Worm (Caenorhabditis elegans): ENCODE data around the gene D1086.5.
A peak's percentile ranks its signal among the peaks of the same experiment; 100 is the strongest.
"Not testable (repeated sequence)": the region's sequence is repeated elsewhere in the genome, so short reads cannot be mapped to it uniquely, and the experiment has no call there.

The D1086.5 gene

ce11 chrV:14090309-14090967 lies at the start of gene D1086.5, which contains the start of gene him-5:
Gene D1086.5 (minus strand): TSS chrV:14090359.
Gene him-5 (plus strand): TSS chrV:14090426.
- TF ChIP-seq ref-1 (GFP tag; conservative IDR thresholded peaks at IDR 0.05) (no peak), med-1 (GFP tag; optimal IDR thresholded peaks at IDR 0.05; ENCODE audit: insufficient read depth) (no peak), ztf-29 (GFP tag; IDR thresholded peaks at IDR 0.05) (no peak), tab-1 (GFP tag; IDR thresholded peaks at IDR 0.05) (no peak), T22C8.4 (GFP tag; IDR thresholded peaks at IDR 0.05) (no peak), cog-1 (tag; optimal IDR thresholded peaks at IDR 0.05) (no peak), flt-1 (GFP tag; IDR thresholded peaks at IDR 0.05) (no peak), klf-2 (GFP tag; conservative IDR thresholded peaks at IDR 0.05) (no peak), ztf-23 (GFP tag; IDR thresholded peaks at IDR 0.05) (no peak)

ce11 chrV:14139252-14140100 lies 49.3 kb upstream of the D1086.5 start:
- TF ChIP-seq tab-1 (GFP tag; IDR thresholded peaks at IDR 0.05) (no peak), cog-1 (tag; optimal IDR thresholded peaks at IDR 0.05) (peak; percentile 4)

ce11 chrV:14137766-14138165 lies 47.6 kb upstream of the D1086.5 start, which contains the start of gene AH10.4:
Gene AH10.4 (minus strand): TSS chrV:14137866.
- TF ChIP-seq ztf-23 (GFP tag; IDR thresholded peaks at IDR 0.05); med-1 (GFP tag; optimal IDR thresholded peaks at IDR 0.05; ENCODE audit: insufficient read depth); flt-1 (GFP tag; IDR thresholded peaks at IDR 0.05): not testable (repeated sequence)

DNA sequence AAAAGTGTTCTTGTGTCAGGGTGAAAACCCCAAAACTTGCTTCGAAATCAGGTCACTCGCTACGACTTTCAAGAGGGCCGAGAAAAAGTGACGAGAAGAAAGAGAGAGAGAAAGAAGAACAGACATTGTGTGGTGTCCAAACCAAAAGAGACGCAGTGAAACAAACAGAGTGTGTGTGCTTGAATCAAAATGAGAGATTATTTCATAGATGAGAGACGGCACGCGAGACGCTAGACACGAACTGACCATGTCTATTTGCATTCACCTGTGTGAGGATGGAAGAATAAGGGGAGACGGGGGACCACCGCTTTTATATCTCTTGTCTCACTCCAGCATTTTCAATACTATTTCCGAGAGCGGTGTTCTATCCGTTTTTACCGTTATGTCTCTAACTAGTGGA lies 46.0 kb upstream of the D1086.5 start:
- TF ChIP-seq ztf-23 (GFP tag; IDR thresholded peaks at IDR 0.05) (no peak), ref-1 (GFP tag; conservative IDR thresholded peaks at IDR 0.05) (no peak), T22C8.4 (GFP tag; IDR thresholded peaks at IDR 0.05) (no peak), med-1 (GFP tag; optimal IDR thresholded peaks at IDR 0.05; ENCODE audit: insufficient read depth) (no peak), cog-1 (tag; optimal IDR thresholded peaks at IDR 0.05) (peak; percentile 40), tab-1 (GFP tag; IDR thresholded peaks at IDR 0.05) (no peak), flt-1 (GFP tag; IDR thresholded peaks at IDR 0.05) (0 out of 2 replicates have a peak, but pooled peaks have one; percentile 6), ztf-29 (GFP tag; IDR thresholded peaks at IDR 0.05) (no peak), klf-2 (GFP tag; conservative IDR thresholded peaks at IDR 0.05) (no peak)

ce11 chrV:14134757-14135441 lies 44.7 kb upstream of the D1086.5 start:
- TF ChIP-seq flt-1 (GFP tag; IDR thresholded peaks at IDR 0.05) (no peak), klf-2 (GFP tag; conservative IDR thresholded peaks at IDR 0.05) (no peak), T22C8.4 (GFP tag; IDR thresholded peaks at IDR 0.05) (no peak), tab-1 (GFP tag; IDR thresholded peaks at IDR 0.05) (no peak), ztf-23 (GFP tag; IDR thresholded peaks at IDR 0.05) (no peak), cog-1 (tag; optimal IDR thresholded peaks at IDR 0.05) (no peak), ref-1 (GFP tag; conservative IDR thresholded peaks at IDR 0.05) (no peak), med-1 (GFP tag; optimal IDR thresholded peaks at IDR 0.05; ENCODE audit: insufficient read depth) (no peak), ztf-29 (GFP tag; IDR thresholded peaks at IDR 0.05) (no peak)

ce11 chrV:14133002-14133763 lies 43.0 kb upstream of the D1086.5 start:
- no peak for TF ChIP-seq cog-1 (tag; optimal IDR thresholded peaks at IDR 0.05)
- TF ChIP-seq klf-2 (GFP tag; conservative IDR thresholded peaks at IDR 0.05): no peak
- TF ChIP-seq T22C8.4 (GFP tag; IDR thresholded peaks at IDR 0.05): no peak
- TF ChIP-seq flt-1 (GFP tag; IDR thresholded peaks at IDR 0.05): no peak
- no peak for TF ChIP-seq ztf-29 (GFP tag; IDR thresholded peaks at IDR 0.05)
- no peak for TF ChIP-seq tab-1 (GFP tag; IDR thresholded peaks at IDR 0.05)
- TF ChIP-seq ztf-23 (GFP tag; IDR thresholded peaks at IDR 0.05): no peak

DNA sequence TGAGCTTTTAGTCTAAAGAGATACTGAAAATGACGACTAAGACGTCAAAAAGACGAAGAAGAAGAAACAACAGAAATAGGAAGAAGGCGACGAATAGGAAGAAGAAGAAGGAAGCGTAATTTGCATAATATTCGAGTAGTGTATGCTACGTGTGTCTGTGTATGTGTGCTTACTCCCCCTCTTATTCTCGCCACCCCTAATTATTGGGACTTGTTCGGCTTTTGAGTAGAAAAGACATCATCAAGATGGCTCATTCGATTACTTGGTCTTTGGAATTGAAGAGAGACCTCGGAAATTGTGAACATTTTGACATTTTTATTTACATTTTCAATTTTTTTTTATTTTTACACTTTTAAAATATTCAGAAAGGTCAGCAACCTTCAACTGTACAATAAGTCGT lies 40.1 kb upstream of the D1086.5 start:
- TF ChIP-seq cog-1 (tag; optimal IDR thresholded peaks at IDR 0.05) (no peak), klf-2 (GFP tag; conservative IDR thresholded peaks at IDR 0.05) (no peak), tab-1 (GFP tag; IDR thresholded peaks at IDR 0.05) (no peak), flt-1 (GFP tag; IDR thresholded peaks at IDR 0.05) (no peak), med-1 (GFP tag; optimal IDR thresholded peaks at IDR 0.05; ENCODE audit: insufficient read depth) (no peak), ztf-23 (GFP tag; IDR thresholded peaks at IDR 0.05) (no peak), ref-1 (GFP tag; conservative IDR thresholded peaks at IDR 0.05) (no peak), T22C8.4 (GFP tag; IDR thresholded peaks at IDR 0.05) (no peak), ztf-29 (GFP tag; IDR thresholded peaks at IDR 0.05) (no peak)

DNA sequence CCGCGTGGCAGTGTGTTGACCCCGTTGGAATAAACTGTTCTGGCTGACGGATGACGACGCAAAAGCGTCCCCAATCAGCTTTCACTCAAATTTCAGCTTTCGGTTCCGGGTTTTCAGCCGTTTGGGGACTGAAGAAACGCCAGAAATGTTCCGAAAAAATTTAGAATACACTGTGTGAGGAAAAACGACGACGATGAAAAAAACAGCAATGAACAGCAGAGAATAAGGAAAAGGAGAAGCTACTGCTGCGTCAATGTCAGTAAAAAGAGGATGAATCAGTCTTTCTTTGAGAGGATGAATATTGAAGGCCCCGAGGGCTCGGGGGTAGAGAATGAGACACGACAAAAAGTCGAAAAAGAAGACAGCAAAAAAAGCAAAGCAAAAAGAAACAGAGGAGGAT lies 38.7 kb upstream of the D1086.5 start:
- no peak for TF ChIP-seq tab-1 (GFP tag; IDR thresholded peaks at IDR 0.05)
- TF ChIP-seq T22C8.4 (GFP tag; IDR thresholded peaks at IDR 0.05): no peak
- no peak for TF ChIP-seq flt-1 (GFP tag; IDR thresholded peaks at IDR 0.05)
- TF ChIP-seq ztf-29 (GFP tag; IDR thresholded peaks at IDR 0.05): no peak
- no peak for TF ChIP-seq klf-2 (GFP tag; conservative IDR thresholded peaks at IDR 0.05)
- no peak for TF ChIP-seq ref-1 (GFP tag; conservative IDR thresholded peaks at IDR 0.05)
- TF ChIP-seq med-1 (GFP tag; optimal IDR thresholded peaks at IDR 0.05; ENCODE audit: insufficient read depth): no peak

DNA sequence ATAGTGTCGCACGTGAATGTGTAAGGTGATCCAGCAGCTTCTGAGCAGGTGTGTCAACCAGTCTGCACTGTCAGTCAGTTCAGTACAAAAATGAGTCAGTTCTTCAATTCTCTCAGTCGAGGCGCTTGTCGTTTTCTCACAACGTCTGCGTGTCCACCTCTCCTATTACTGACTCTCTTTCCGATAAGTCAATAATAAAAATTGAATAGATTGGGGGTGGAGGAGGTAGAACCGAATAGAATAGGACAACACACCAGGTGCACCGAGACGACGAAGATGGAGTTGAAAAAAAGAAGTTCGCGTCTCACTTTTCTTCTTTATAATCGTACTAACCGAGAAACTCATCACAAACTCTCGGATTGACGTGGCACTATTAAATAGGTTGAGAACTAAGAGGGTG lies 37.7 kb upstream of the D1086.5 start:
- TF ChIP-seq T22C8.4 (GFP tag; IDR thresholded peaks at IDR 0.05): no peak
- no peak for TF ChIP-seq cog-1 (tag; optimal IDR thresholded peaks at IDR 0.05)
- TF ChIP-seq ztf-29 (GFP tag; IDR thresholded peaks at IDR 0.05): no peak
- no peak for TF ChIP-seq klf-2 (GFP tag; conservative IDR thresholded peaks at IDR 0.05)
- no peak for TF ChIP-seq ref-1 (GFP tag; conservative IDR thresholded peaks at IDR 0.05)
- no peak for TF ChIP-seq med-1 (GFP tag; optimal IDR thresholded peaks at IDR 0.05; ENCODE audit: insufficient read depth)
- TF ChIP-seq ztf-23 (GFP tag; IDR thresholded peaks at IDR 0.05): no peak
- no peak for TF ChIP-seq tab-1 (GFP tag; IDR thresholded peaks at IDR 0.05)
- no peak for TF ChIP-seq flt-1 (GFP tag; IDR thresholded peaks at IDR 0.05)

Measured in whole organism, midembryonic.